Worm (Caenorhabditis elegans): ENCODE measurements around the gene srt-19.
"Not testable (repeated sequence)": the region's sequence is repeated elsewhere in the genome, so short reads cannot be mapped to it uniquely, and the experiment has no call there.

- not testable (repeated sequence) for TF ChIP-seq elt-2 (tag; optimal IDR thresholded peaks at IDR 0.05); ets-5 (GFP tag; IDR thresholded peaks at IDR 0.05)
Observed at ce11 chrV:4290093-4290492, 5.3 kb downstream of the srt-19 start, which contains the start of gene srh-193.

Data from whole organism, L1 larva.